Worm (Caenorhabditis elegans): ENCODE results near the gene dhs-22.

- TF ChIP-seq ZK546.5 (tag; optimal IDR thresholded peaks at IDR 0.05): no peak
- TF ChIP-seq D1046.2 (GFP tag; IDR thresholded peaks at IDR 0.05): no peak
- no peak for TF ChIP-seq ceh-20 (GFP tag; IDR thresholded peaks at IDR 0.05)
These were observed 9.3 kb downstream of the dhs-22 start for ce11 chrV:14411989-14412388.

Data from whole organism, L4 larva.